Worm (Caenorhabditis elegans) whole organism, young adult: ENCODE measurements around the gene moc-1.

ENCODE experiments used
- Y79H2A.3 ChIP-seq: fragments of 200-800 bp; sonication (Bioruptor generic); conservative IDR thresholded peaks from 2 replicates; pipeline ENCODE4 v1.3.6; 2022; ENCODE audit warnings: missing genetic modification reagents, missing genetic modification characterization, missing compliant biosample characterization
- chd-7 ChIP-seq: sonication (generic microtip); optimal IDR thresholded peaks from 2 replicates; lab custom pipeline; 2016; ENCODE audit warnings: mild to moderate bottlenecking, missing genetic modification characterization, moderate library complexity, missing compliant biosample characterization
- dpl-1 ChIP-seq: fragments of 150-350 bp; optimal IDR thresholded peaks from 2 replicates; lab custom pipeline; 2014; ENCODE audit warnings: missing biosample characterization, missing genetic modification reagents, missing genetic modification characterization
- egl-44 ChIP-seq: fragments of 200-800 bp; sonication (Bioruptor generic); IDR thresholded peaks from 2 replicates; pipeline ENCODE4 v1.3.6; 2022; ENCODE audit warnings: missing genetic modification reagents, missing genetic modification characterization, missing compliant biosample characterization
- egrh-3 ChIP-seq: fragments of 200-800 bp; sonication (Bioruptor generic); IDR thresholded peaks from 2 replicates; pipeline ENCODE4 v1.3.6; 2022; ENCODE audit warnings: missing genetic modification reagents, missing genetic modification characterization, missing compliant biosample characterization
- hmg-20 ChIP-seq: fragments of 200-800 bp; sonication (Bioruptor generic); IDR thresholded peaks from 2 replicates; pipeline ENCODE4 v1.3.6; 2022; ENCODE audit warnings: missing genetic modification reagents, missing genetic modification characterization, missing compliant biosample characterization
- let-607 ChIP-seq, 2 experiments: fragments of 200-800 bp in 1 of 2; sonication (Bioruptor generic) in 1 of 2; sonication (generic microtip) in 1 of 2; optimal IDR thresholded peaks; 2 replicates each; lab custom pipeline; 2016 to 2018; ENCODE audit warnings: mild to moderate bottlenecking in 2 of 2, missing compliant biosample characterization in 2 of 2, missing genetic modification characterization in 2 of 2, moderate library complexity in 2 of 2, missing genotype in 1 of 2
- lin-40 ChIP-seq: sonication (generic microtip); optimal IDR thresholded peaks from 2 replicates; lab custom pipeline; 2016; ENCODE audit warnings: missing genetic modification characterization, mild to moderate bottlenecking, missing compliant biosample characterization, missing genotype, missing genetic modification reagents
- nfya-1 ChIP-seq: sonication (generic microtip); optimal IDR thresholded peaks from 2 replicates; lab custom pipeline; 2017; ENCODE audit warnings: antibody characterized with exemption, missing compliant biosample characterization, missing genetic modification characterization, borderline replicate concordance; ENCODE audit not compliant: insufficient read depth
- rcor-1 ChIP-seq: fragments of 200-800 bp; sonication (Bioruptor generic); IDR thresholded peaks from 2 replicates; pipeline ENCODE4 v1.3.6; 2022; ENCODE audit warnings: missing genetic modification reagents, missing genetic modification characterization, missing compliant biosample characterization
- snpc-4 ChIP-seq, 5 experiments: fragments of 150-350 bp in 1 of 5; sonication (generic microtip) in 4 of 5; optimal IDR thresholded peaks; 2 replicates each; lab custom pipeline; 2014 to 2018; ENCODE audit warnings: missing genetic modification characterization in 5 of 5, missing biosample characterization in 3 of 5, antibody characterized with exemption in 2 of 5, mild to moderate bottlenecking in 2 of 5, missing compliant biosample characterization in 2 of 5, missing genotype in 2 of 5, moderate library complexity in 2 of 5, missing genetic modification reagents in 1 of 5

DNA sequence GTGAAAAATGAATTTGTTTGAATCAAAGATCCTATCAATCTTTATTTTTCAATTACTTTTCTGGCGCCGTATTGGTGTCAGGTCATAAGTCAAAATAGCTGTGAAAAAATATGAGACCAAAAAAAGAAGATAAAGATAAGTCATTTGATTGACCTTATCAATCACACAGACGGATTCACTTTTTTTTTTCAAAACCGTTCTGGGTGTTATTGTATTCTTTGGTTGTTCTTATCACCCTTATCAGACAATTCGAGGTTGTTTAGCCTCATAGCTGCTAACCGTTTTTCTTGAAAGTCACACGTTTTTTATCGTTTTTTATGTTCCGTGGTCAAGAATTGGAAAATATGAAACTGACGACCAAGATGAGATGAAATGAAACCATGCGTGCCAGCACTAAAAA lies 30.1 kb upstream of the moc-1 start:
- TF ChIP-seq nfya-1 = no peak
- TF ChIP-seq dpl-1 (GFP tag; lab: Kevin White, UChicago) = no peak
- no peak for TF ChIP-seq let-607 (tag; optimal IDR thresholded peaks at IDR 0.05; lab: Kevin White, UChicago)
- no peak for TF ChIP-seq egl-44 (GFP tag; lab: Robert Waterston, UW)
- no peak for TF ChIP-seq rcor-1 (GFP tag; lab: Robert Waterston, UW)
- TF ChIP-seq lin-40 (tag; lab: Kevin White, UChicago) = peak; percentile 13
- TF ChIP-seq hmg-20 (GFP tag; lab: Robert Waterston, UW) = no peak
- no peak for TF ChIP-seq Y79H2A.3
- no peak for TF ChIP-seq egrh-3 (GFP tag; lab: Robert Waterston, UW)
- no peak for TF ChIP-seq snpc-4 (GFP tag; optimal IDR thresholded peaks at IDR 0.05; lab: Kevin White, UChicago)
- no peak for TF ChIP-seq snpc-4 (tag; optimal IDR thresholded peaks at IDR 0.05; lab: Kevin White, UChicago)
- TF ChIP-seq chd-7 (tag; lab: Kevin White, UChicago) = no peak
